Worm (Caenorhabditis elegans) whole organism, mixed stage, embryonic: ENCODE results near the gene prx-5.

Experiments used
- M03D4.4 ChIP-seq: sonication (generic microtip); optimal IDR thresholded peaks from 2 replicates; lab custom pipeline; 2017; ENCODE audit warnings: mild to moderate bottlenecking, missing genetic modification characterization, missing compliant biosample characterization
- blmp-1 ChIP-seq: fragments of 150-350 bp; optimal IDR thresholded peaks from 2 replicates; lab custom pipeline; 2014; ENCODE audit warnings: missing biosample characterization, missing genetic modification characterization
- ceh-39 ChIP-seq: fragments of 150-350 bp; optimal IDR thresholded peaks from 2 replicates; lab custom pipeline; 2014; ENCODE audit warnings: missing biosample characterization, missing genetic modification characterization
- ceh-43 ChIP-seq: fragments of 200-800 bp; sonication (Bioruptor generic); optimal IDR thresholded peaks from 2 replicates; lab custom pipeline; 2018; ENCODE audit warnings: mild to moderate bottlenecking, missing genetic modification characterization, moderate library complexity, missing compliant biosample characterization
- ceh-83 ChIP-seq: fragments of 200-800 bp; sonication (Bioruptor generic); optimal IDR thresholded peaks from 2 replicates; lab custom pipeline; 2018; ENCODE audit warnings: mild to moderate bottlenecking, missing genetic modification characterization, missing compliant biosample characterization
- ces-1 ChIP-seq: fragments of 150-350 bp; optimal IDR thresholded peaks from 2 replicates; lab custom pipeline; 2014; ENCODE audit warnings: missing biosample characterization, missing genetic modification reagents, missing genetic modification characterization
- cnd-1 ChIP-seq: fragments of 200-800 bp; sonication (Bioruptor generic); optimal IDR thresholded peaks from 2 replicates; lab custom pipeline; 2018; ENCODE audit warnings: mild to moderate bottlenecking, missing genetic modification characterization, missing compliant biosample characterization
- drap-1 ChIP-seq: fragments of 200-800 bp; sonication (Bioruptor generic); optimal IDR thresholded peaks from 3 replicates; lab custom pipeline; 2018; ENCODE audit warnings: mild to moderate bottlenecking, missing genetic modification characterization, missing compliant biosample characterization
- elt-1 ChIP-seq: sonication (generic microtip); optimal IDR thresholded peaks from 2 replicates; lab custom pipeline; 2017; ENCODE audit warnings: missing genetic modification characterization, mild to moderate bottlenecking, missing compliant biosample characterization, antibody characterized with exemption, moderate library complexity, borderline replicate concordance; ENCODE audit not compliant: insufficient read depth
- flh-1 ChIP-seq: fragments of 200-800 bp; sonication (Bioruptor generic); optimal IDR thresholded peaks from 2 replicates; lab custom pipeline; 2018; ENCODE audit warnings: mild to moderate bottlenecking, missing genetic modification characterization, moderate library complexity, missing compliant biosample characterization
- ham-2 ChIP-seq: fragments of 200-800 bp; sonication (Bioruptor generic); optimal IDR thresholded peaks from 2 replicates; lab custom pipeline; 2018; ENCODE audit warnings: mild to moderate bottlenecking, missing genetic modification characterization, missing compliant biosample characterization
- hlh-1 ChIP-seq: fragments of 150-350 bp; optimal IDR thresholded peaks from 2 replicates; lab custom pipeline; 2014; ENCODE audit warnings: missing biosample characterization, missing genetic modification reagents, missing genetic modification characterization
- lin-13 ChIP-seq: fragments of 150-350 bp; optimal IDR thresholded peaks from 2 replicates; lab custom pipeline; 2014; ENCODE audit warnings: missing biosample characterization, missing genetic modification characterization
- mab-5 ChIP-seq: fragments of 150-350 bp; optimal IDR thresholded peaks from 2 replicates; lab custom pipeline; 2014; ENCODE audit warnings: missing biosample characterization, missing genetic modification characterization
- mep-1 ChIP-seq: fragments of 150-350 bp; optimal IDR thresholded peaks from 2 replicates; lab custom pipeline; 2017; ENCODE audit warnings: missing biosample characterization, missing genetic modification reagents, missing genetic modification characterization, inconsistent platforms
- mls-2 ChIP-seq: sonication (generic microtip); optimal IDR thresholded peaks from 2 replicates; lab custom pipeline; 2016; ENCODE audit warnings: mild to moderate bottlenecking, missing genetic modification characterization, moderate library complexity, missing compliant biosample characterization
- nhr-12 ChIP-seq: fragments of 150-350 bp; optimal IDR thresholded peaks from 2 replicates; lab custom pipeline; 2014; ENCODE audit warnings: missing biosample characterization, missing genetic modification characterization
- nhr-2 ChIP-seq: fragments of 150-350 bp; optimal IDR thresholded peaks from 2 replicates; lab custom pipeline; 2014; ENCODE audit warnings: missing biosample characterization, missing genetic modification characterization
- nhr-237 ChIP-seq: fragments of 150-350 bp; optimal IDR thresholded peaks from 2 replicates; lab custom pipeline; 2014; ENCODE audit warnings: missing biosample characterization, missing genetic modification characterization
- nhr-28 ChIP-seq: fragments of 150-350 bp; optimal IDR thresholded peaks from 2 replicates; lab custom pipeline; 2014; ENCODE audit warnings: missing biosample characterization, missing genetic modification characterization
- sem-2 ChIP-seq: fragments of 200-800 bp; sonication (Bioruptor generic); optimal IDR thresholded peaks from 2 replicates; lab custom pipeline; 2018; ENCODE audit warnings: mild to moderate bottlenecking, missing genetic modification characterization, missing compliant biosample characterization
- snpc-4 ChIP-seq: fragments of 150-350 bp; optimal IDR thresholded peaks from 2 replicates; lab custom pipeline; 2014; ENCODE audit warnings: missing biosample characterization, missing genetic modification characterization
- sptf-1 ChIP-seq: sonication (generic microtip); optimal IDR thresholded peaks from 2 replicates; lab custom pipeline; 2017; ENCODE audit warnings: mild to moderate bottlenecking, missing genetic modification characterization, moderate library complexity, missing compliant biosample characterization
- tbx-8 ChIP-seq: fragments of 200-800 bp; sonication (Bioruptor generic); optimal IDR thresholded peaks from 2 replicates; lab custom pipeline; 2018; ENCODE audit warnings: mild to moderate bottlenecking, missing genetic modification characterization, moderate library complexity, missing compliant biosample characterization
- unc-120 ChIP-seq: sonication (generic microtip); optimal IDR thresholded peaks from 2 replicates; lab custom pipeline; 2017; ENCODE audit warnings: missing genetic modification characterization, missing compliant biosample characterization; ENCODE audit not compliant: poor library complexity, severe bottlenecking
- unc-39 ChIP-seq: fragments of 150-350 bp; optimal IDR thresholded peaks from 2 replicates; lab custom pipeline; 2014; ENCODE audit warnings: missing biosample characterization, missing genetic modification characterization
- unc-62 ChIP-seq: fragments of 150-350 bp; optimal IDR thresholded peaks from 2 replicates; lab custom pipeline; 2014; ENCODE audit warnings: missing biosample characterization, missing genetic modification reagents, missing genetic modification characterization
- zip-8 ChIP-seq: fragments of 150-350 bp; optimal IDR thresholded peaks from 2 replicates; lab custom pipeline; 2014; ENCODE audit warnings: missing biosample characterization, missing genetic modification characterization
- ztf-11 ChIP-seq: fragments of 150-350 bp; optimal IDR thresholded peaks from 2 replicates; lab custom pipeline; 2014; ENCODE audit warnings: missing biosample characterization, missing genetic modification characterization

Gene prx-5

ce11 chrII:8675369-8675768 lies 29.3 kb upstream of the prx-5 start:
- TF ChIP-seq ceh-39 (tag; lab: Kevin White, UChicago) (no peak), blmp-1 (no peak), unc-62 (no peak), nhr-12 (tag; lab: Kevin White, UChicago) (no peak), mls-2 (no peak), drap-1 (GFP tag; lab: Kevin White, UChicago) (no peak), ztf-11 (tag; lab: Kevin White, UChicago) (no peak), M03D4.4 (tag; lab: Kevin White, UChicago) (no peak), sptf-1 (tag; lab: Kevin White, UChicago) (no peak), mab-5 (tag; lab: Kevin White, UChicago) (no peak), ceh-83 (no peak), elt-1 (no peak), hlh-1 (tag; lab: Kevin White, UChicago) (no peak), ham-2 (GFP tag; lab: Kevin White, UChicago) (no peak), cnd-1 (no peak)

- no peak for TF ChIP-seq snpc-4 (tag; lab: Kevin White, UChicago)
- no peak for TF ChIP-seq drap-1 (GFP tag; lab: Kevin White, UChicago)
- no peak for TF ChIP-seq tbx-8
- no peak for TF ChIP-seq sem-2
- TF ChIP-seq nhr-12 (tag; lab: Kevin White, UChicago), result no peak
- TF ChIP-seq unc-39 (tag; lab: Kevin White, UChicago), result no peak
Measured at ce11 chrII:8679799-8680198, 24.8 kb upstream of the prx-5 start.

ce11 chrII:8683933-8684332 lies 20.7 kb upstream of the prx-5 start:
- TF ChIP-seq ceh-39 (tag; lab: Kevin White, UChicago) (no peak), ces-1 (peak; percentile 55), mep-1 (tag; lab: Kevin White, UChicago) (peak; percentile 21), unc-120 (tag; lab: Kevin White, UChicago) (peak; percentile 93), nhr-12 (tag; lab: Kevin White, UChicago) (no peak)

ce11 chrII:8684824-8685223 lies 19.8 kb upstream of the prx-5 start, which contains the start of gene hgap-2:
Gene hgap-2 (minus strand): TSS chrII:8684924.
- TF ChIP-seq unc-39 (tag; lab: Kevin White, UChicago) (no peak), unc-120 (tag; lab: Kevin White, UChicago) (no peak), nhr-12 (tag; lab: Kevin White, UChicago) (no peak), ztf-11 (tag; lab: Kevin White, UChicago) (no peak), ceh-43 (GFP tag; lab: Kevin White, UChicago) (no peak), zip-8 (tag; lab: Kevin White, UChicago) (no peak), mls-2 (no peak), nhr-237 (tag; lab: Kevin White, UChicago) (no peak), lin-13 (tag; lab: Kevin White, UChicago) (no peak), ceh-39 (tag; lab: Kevin White, UChicago) (no peak), cnd-1 (no peak), hlh-1 (tag; lab: Kevin White, UChicago) (no peak), ham-2 (GFP tag; lab: Kevin White, UChicago) (no peak), sem-2 (no peak), tbx-8 (no peak), blmp-1 (no peak), nhr-2 (tag; lab: Kevin White, UChicago) (no peak), nhr-28 (tag; lab: Kevin White, UChicago) (no peak)

- TF ChIP-seq sptf-1 (tag; lab: Kevin White, UChicago), result no peak
- TF ChIP-seq, all 35 proteins: peak for 0
Measured at ce11 chrII:8685623-8686022, 19.0 kb upstream of the prx-5 start, which contains the start of gene C34C6.9. Gene C34C6.9 (plus strand): TSS chrII:8685923.

ce11 chrII:8691344-8691960 lies 13.2 kb upstream of the prx-5 start, which contains the start of gene C34C6.3:
Gene C34C6.3 (plus strand): TSS chrII:8691910.
- TF ChIP-seq elt-1, result no peak
- no peak for TF ChIP-seq mls-2
- TF ChIP-seq zip-8 (tag; lab: Kevin White, UChicago), result peak; percentile 72
- TF ChIP-seq flh-1 (GFP tag; lab: Kevin White, UChicago), result no peak
- no peak for TF ChIP-seq M03D4.4 (tag; lab: Kevin White, UChicago)
